Fruit fly (Drosophila melanogaster) whole organism, embryonic: ENCODE measurements around the gene CG45100.

Experiments used
- ATbp ChIP-seq: fragments of 200-800 bp; sonication (Bioruptor generic); optimal IDR thresholded peaks from 2 replicates; lab custom pipeline; 2017; ENCODE audit warnings: missing biosample characterization, mild to moderate bottlenecking, missing genetic modification characterization, missing genetic modification reagents
- Ada2b ChIP-seq: fragments of 200-800 bp; sonication (Bioruptor generic); IDR thresholded peaks from 2 replicates; pipeline ENCODE4 v1.3.6; 2022; ENCODE audit warnings: missing biosample characterization, missing genetic modification characterization
- Atf6 ChIP-seq: fragments of 200-800 bp; sonication (Bioruptor generic); IDR thresholded peaks from 2 replicates; pipeline ENCODE4 v1.3.6; 2022; ENCODE audit warnings: missing biosample characterization, missing genetic modification characterization
- CG10267 ChIP-seq: fragments of 200-800 bp; sonication (Bioruptor generic); optimal IDR thresholded peaks from 2 replicates; lab custom pipeline; 2018; ENCODE audit warnings: missing biosample characterization, mild to moderate bottlenecking, missing genetic modification characterization, moderate library complexity
- CG10366 ChIP-seq: fragments of 200-800 bp; sonication (Bioruptor generic); IDR thresholded peaks from 2 replicates; pipeline ENCODE4 v1.3.6; 2022; ENCODE audit warnings: missing biosample characterization, missing genetic modification characterization
- CG11093 ChIP-seq: fragments of 200-800 bp; sonication (Bioruptor generic); IDR thresholded peaks from 3 replicates; pipeline ENCODE4 v1.3.6; 2022; ENCODE audit warnings: missing biosample characterization, missing genetic modification characterization
- CG11696 ChIP-seq: fragments of 200-800 bp; sonication (Bioruptor generic); IDR thresholded peaks from 2 replicates; pipeline ENCODE4 v1.3.6; 2022; ENCODE audit warnings: missing biosample characterization, missing genetic modification characterization
- CG12219 ChIP-seq: fragments of 200-800 bp; sonication (Bioruptor generic); optimal IDR thresholded peaks from 3 replicates; lab custom pipeline; 2018; ENCODE audit warnings: missing biosample characterization, mild to moderate bottlenecking, missing genetic modification characterization
- CG12299 ChIP-seq: fragments of 200-800 bp; sonication (Bioruptor generic); optimal IDR thresholded peaks from 2 replicates; lab custom pipeline; 2018; ENCODE audit warnings: missing biosample characterization, mild to moderate bottlenecking, missing genetic modification characterization
- CG14667 ChIP-seq: fragments of 200-800 bp; sonication (Bioruptor generic); IDR thresholded peaks from 2 replicates; pipeline ENCODE4 v1.3.6; 2022; ENCODE audit warnings: missing biosample characterization, missing genetic modification characterization
- CG15601 ChIP-seq: fragments of 200-800 bp; sonication (Bioruptor generic); optimal IDR thresholded peaks from 3 replicates; lab custom pipeline; 2019; ENCODE audit warnings: missing biosample characterization, mild to moderate bottlenecking, missing genetic modification characterization, moderate library complexity
- CG17568 ChIP-seq: fragments of 200-800 bp; sonication (Bioruptor generic); optimal IDR thresholded peaks from 2 replicates; lab custom pipeline; 2018; ENCODE audit warnings: missing biosample characterization, mild to moderate bottlenecking, missing genetic modification characterization, moderate library complexity
- CG17802 ChIP-seq: fragments of 200-800 bp; sonication (Bioruptor generic); optimal IDR thresholded peaks from 2 replicates; lab custom pipeline; 2018; ENCODE audit warnings: missing biosample characterization, mild to moderate bottlenecking, missing genetic modification characterization, moderate library complexity
- CG4360 ChIP-seq: fragments of 200-800 bp; sonication (Bioruptor generic); IDR thresholded peaks from 2 replicates; pipeline ENCODE4 v1.3.6; 2022; ENCODE audit warnings: missing biosample characterization, missing genetic modification characterization
- CG4820 ChIP-seq: fragments of 200-800 bp; sonication (Bioruptor generic); optimal IDR thresholded peaks from 3 replicates; lab custom pipeline; 2016; ENCODE audit warnings: missing biosample characterization, missing genetic modification characterization
- CG6175 ChIP-seq: fragments of 200-800 bp; sonication (Bioruptor generic); IDR thresholded peaks from 3 replicates; pipeline ENCODE4 v1.3.6; 2022; ENCODE audit warnings: missing biosample characterization, missing genetic modification characterization
- CG7271 ChIP-seq: fragments of 200-800 bp; sonication (Bioruptor generic); optimal IDR thresholded peaks from 2 replicates; lab custom pipeline; 2018; ENCODE audit warnings: missing biosample characterization, mild to moderate bottlenecking, missing genetic modification characterization, moderate library complexity
- CG7987 ChIP-seq: fragments of 200-800 bp; sonication (Bioruptor generic); optimal IDR thresholded peaks from 2 replicates; lab custom pipeline; 2018; ENCODE audit warnings: missing biosample characterization, mild to moderate bottlenecking, missing genetic modification characterization, moderate library complexity
- CG9727 ChIP-seq: fragments of 200-800 bp; sonication (Bioruptor generic); optimal IDR thresholded peaks from 3 replicates; lab custom pipeline; 2017; ENCODE audit warnings: missing biosample characterization, mild to moderate bottlenecking, missing genetic modification characterization
- Doc2 ChIP-seq: fragments of 200-800 bp; sonication (Bioruptor generic); IDR thresholded peaks from 2 replicates; pipeline ENCODE4 v1.3.6; 2022; ENCODE audit warnings: missing biosample characterization, missing genetic modification characterization
- Doc3 ChIP-seq: fragments of 200-800 bp; sonication (Bioruptor generic); IDR thresholded peaks from 3 replicates; pipeline ENCODE4 v1.3.6; 2022; ENCODE audit warnings: missing biosample characterization, missing genetic modification characterization; ENCODE audit not compliant: partially characterized antibody
- Drgx ChIP-seq: fragments of 200-800 bp; sonication (Bioruptor generic); IDR thresholded peaks from 2 replicates; pipeline ENCODE4 v1.3.6; 2022; ENCODE audit warnings: missing biosample characterization, missing genetic modification characterization
- Eip74EF ChIP-seq, 2 experiments: fragments of 200-800 bp in 1 of 2; fragments of >200 bp in 1 of 2; sonication (Bioruptor generic) in 1 of 2; optimal IDR thresholded peaks; 2 replicates each; lab custom pipeline; 2017 to 2019; ENCODE audit warnings: missing biosample characterization in 2 of 2, missing genetic modification characterization in 2 of 2, mild to moderate bottlenecking in 1 of 2, moderate library complexity in 1 of 2
- Jarid2 ChIP-seq: fragments of 200-800 bp; sonication (Bioruptor generic); optimal IDR thresholded peaks from 3 replicates; lab custom pipeline; 2017; ENCODE audit warnings: mild to moderate bottlenecking, missing biosample characterization, missing genetic modification reagents, missing genetic modification characterization
- Nf-YA ChIP-seq: fragments of 200-800 bp; sonication (Bioruptor generic); IDR thresholded peaks from 2 replicates; pipeline ENCODE4 v1.3.6; 2022; ENCODE audit warnings: missing biosample characterization, missing genetic modification characterization
- Spps ChIP-seq: fragments of 200-800 bp; sonication (Bioruptor generic); optimal IDR thresholded peaks from 2 replicates; lab custom pipeline; 2018; ENCODE audit warnings: missing biosample characterization, mild to moderate bottlenecking, missing genetic modification characterization
- Usf ChIP-seq: fragments of 200-800 bp; sonication (Bioruptor generic); optimal IDR thresholded peaks from 2 replicates; lab custom pipeline; 2017; ENCODE audit warnings: missing genotype, missing biosample characterization, missing genetic modification characterization
- aop ChIP-seq: fragments of 200-800 bp; sonication (Bioruptor generic); IDR thresholded peaks from 2 replicates; pipeline ENCODE4 v1.3.6; 2022; ENCODE audit warnings: missing biosample characterization, missing genetic modification characterization
- ap ChIP-seq: fragments of 200-800 bp; sonication (Bioruptor generic); IDR thresholded peaks from 2 replicates; pipeline ENCODE4 v1.3.6; 2022; ENCODE audit warnings: missing biosample characterization, missing genetic modification characterization
- ci ChIP-seq: fragments of 200-800 bp; sonication (Bioruptor generic); IDR thresholded peaks from 3 replicates; pipeline ENCODE4 v1.3.6; 2022; ENCODE audit warnings: missing biosample characterization, missing genetic modification characterization
- dimm ChIP-seq: fragments of 200-800 bp; sonication (Bioruptor generic); IDR thresholded peaks from 2 replicates; pipeline ENCODE4 v1.3.6; 2022; ENCODE audit warnings: missing biosample characterization, missing genetic modification characterization
- dm ChIP-seq: fragments of 200-800 bp; sonication (Bioruptor generic); optimal IDR thresholded peaks from 3 replicates; lab custom pipeline; 2016; ENCODE audit warnings: missing biosample characterization, missing genetic modification characterization
- esg ChIP-seq: fragments of 200-800 bp; sonication (Bioruptor generic); conservative IDR thresholded peaks from 2 replicates; pipeline ENCODE4 v1.3.6; 2022; ENCODE audit warnings: missing biosample characterization, missing genetic modification characterization
- exex ChIP-seq: fragments of 200-800 bp; sonication (Bioruptor generic); optimal IDR thresholded peaks from 4 replicates; lab custom pipeline; 2018; ENCODE audit warnings: missing biosample characterization, mild to moderate bottlenecking, missing genetic modification characterization, moderate library complexity
- gsb-n ChIP-seq: fragments of 200-800 bp; sonication (Bioruptor generic); optimal IDR thresholded peaks from 3 replicates; lab custom pipeline; 2018; ENCODE audit warnings: missing biosample characterization, mild to moderate bottlenecking, missing genetic modification characterization
- gt ChIP-seq: fragments of 200-800 bp; sonication (Bioruptor generic); IDR thresholded peaks from 2 replicates; pipeline ENCODE4 v1.3.6; 2022; ENCODE audit warnings: missing biosample characterization, missing genetic modification characterization
- jing ChIP-seq: fragments of 200-800 bp; sonication (Bioruptor generic); optimal IDR thresholded peaks from 2 replicates; lab custom pipeline; 2018; ENCODE audit warnings: missing biosample characterization, mild to moderate bottlenecking, missing genetic modification characterization
- kni ChIP-seq: fragments of 200-800 bp; sonication (Bioruptor generic); optimal IDR thresholded peaks from 3 replicates; lab custom pipeline; 2017; ENCODE audit warnings: mild to moderate bottlenecking, missing biosample characterization, missing genetic modification reagents, missing genetic modification characterization
- lov ChIP-seq, 2 experiments: fragments of 200-800 bp in 1 of 2; fragments of >200 bp in 1 of 2; sonication (Bioruptor generic) in 1 of 2; IDR thresholded peaks in 1 of 2; optimal IDR thresholded peaks in 1 of 2; 2 replicates in 1 of 2; 3 replicates in 1 of 2; pipeline versions ENCODE4 v1.3.6 to Lab custom; 2017 to 2022; ENCODE audit warnings: missing biosample characterization in 1 of 2, missing genetic modification characterization in 1 of 2
- mirr ChIP-seq: fragments of 200-800 bp; sonication (Bioruptor generic); optimal IDR thresholded peaks from 3 replicates; lab custom pipeline; 2018; ENCODE audit warnings: missing biosample characterization, mild to moderate bottlenecking, missing genetic modification characterization
- phol ChIP-seq: fragments of 200-800 bp; sonication (Bioruptor generic); optimal IDR thresholded peaks from 3 replicates; lab custom pipeline; 2018; ENCODE audit warnings: missing biosample characterization, mild to moderate bottlenecking, missing genetic modification characterization, moderate library complexity
- psq ChIP-seq: fragments of 200-800 bp; sonication (Bioruptor generic); optimal IDR thresholded peaks from 2 replicates; lab custom pipeline; 2017; ENCODE audit warnings: missing biosample characterization, missing genetic modification characterization
- rib ChIP-seq: fragments of 200-800 bp; sonication (Bioruptor generic); IDR thresholded peaks from 2 replicates; pipeline ENCODE4 v1.3.6; 2022; ENCODE audit warnings: missing biosample characterization, missing genetic modification characterization
- sisA ChIP-seq: fragments of 200-800 bp; sonication (Bioruptor generic); IDR thresholded peaks from 2 replicates; pipeline ENCODE4 v1.3.6; 2022; ENCODE audit warnings: missing biosample characterization, missing genetic modification characterization
- slbo ChIP-seq: fragments of 200-800 bp; sonication (Bioruptor generic); IDR thresholded peaks from 2 replicates; pipeline ENCODE4 v1.3.6; 2022; ENCODE audit warnings: missing biosample characterization, missing genetic modification characterization
- slou ChIP-seq: fragments of 200-800 bp; sonication (Bioruptor generic); optimal IDR thresholded peaks from 3 replicates; lab custom pipeline; 2016; ENCODE audit warnings: missing biosample characterization, missing genetic modification characterization
- so ChIP-seq: fragments of 200-800 bp; sonication (Bioruptor generic); IDR thresholded peaks from 3 replicates; pipeline ENCODE4 v1.3.6; 2022; ENCODE audit warnings: missing biosample characterization, missing genetic modification characterization
- tin ChIP-seq: fragments of 200-800 bp; sonication (Bioruptor generic); optimal IDR thresholded peaks from 3 replicates; lab custom pipeline; 2016; ENCODE audit warnings: missing biosample characterization, missing genetic modification characterization
- vvl ChIP-seq: fragments of 200-800 bp; sonication (Bioruptor generic); IDR thresholded peaks from 2 replicates; pipeline ENCODE4 v1.3.6; 2022; ENCODE audit warnings: missing biosample characterization, missing genetic modification characterization
- wek ChIP-seq: fragments of 200-800 bp; sonication (Bioruptor generic); optimal IDR thresholded peaks from 3 replicates; lab custom pipeline; 2018; ENCODE audit warnings: missing biosample characterization, mild to moderate bottlenecking, missing genetic modification characterization, moderate library complexity

CG45100 gene

dm6 chr3R:5518627-5519026 lies 44.2 kb upstream of the CG45100 start (continued):
- peak; percentile 76 for TF ChIP-seq ci (GFP tag; lab: Robert Waterston, UW)
- TF ChIP-seq Usf, result no peak
- TF ChIP-seq Doc2 (GFP tag; lab: Robert Waterston, UW), result no peak
- TF ChIP-seq CG9727, result peak; percentile 35
- TF ChIP-seq sisA (GFP tag; lab: Robert Waterston, UW), result peak; percentile 56
- no peak for TF ChIP-seq lov (optimal IDR thresholded peaks at IDR 0.05; lab: Kevin White, UChicago)
- TF ChIP-seq lov (GFP tag; IDR thresholded peaks at IDR 0.05; lab: Robert Waterston, UW), result 0 out of 3 replicates have a peak, but pooled peaks have one; percentile 49
- peak; percentile 61 for TF ChIP-seq vvl (GFP tag; lab: Robert Waterston, UW)
- no peak for TF ChIP-seq gt
- TF ChIP-seq CG11093 (GFP tag; lab: Robert Waterston, UW), result no peak
- no peak for TF ChIP-seq CG7987 (GFP tag; lab: Kevin White, UChicago)
- no peak for TF ChIP-seq CG14667 (GFP tag; lab: Robert Waterston, UW)
- no peak for TF ChIP-seq aop (GFP tag; lab: Robert Waterston, UW)
- no peak for TF ChIP-seq dm (GFP tag; lab: Kevin White, UChicago)
- peak; percentile 36 for TF ChIP-seq CG10267 (tag; lab: Kevin White, UChicago)
- TF ChIP-seq Atf6 (GFP tag; lab: Robert Waterston, UW), result 0 out of 2 replicates have a peak, but pooled peaks have one; percentile 18
- TF ChIP-seq exex, result no peak
- TF ChIP-seq Drgx (GFP tag; lab: Robert Waterston, UW), result peak; percentile 51
- peak; percentile 67 for TF ChIP-seq ATbp (GFP tag; lab: Kevin White, UChicago)
- TF ChIP-seq dimm (GFP tag; lab: Robert Waterston, UW), result no peak
- no peak for TF ChIP-seq Doc3 (GFP tag; lab: Robert Waterston, UW)
- no peak for TF ChIP-seq CG7271 (tag; lab: Kevin White, UChicago)
- TF ChIP-seq wek (GFP tag; lab: Kevin White, UChicago), result no peak
- peak; percentile 29 for TF ChIP-seq CG15601 (tag; lab: Kevin White, UChicago)
- TF ChIP-seq esg (GFP tag; lab: Robert Waterston, UW), result peak; percentile 34; the same call in 1 of the 2 replicates
- no peak for TF ChIP-seq CG12219
- peak; percentile 50; the same call in 1 of the 3 replicates for TF ChIP-seq so (GFP tag; lab: Robert Waterston, UW)
- peak; percentile 8; the same call in 1 of the 2 replicates for TF ChIP-seq CG11696 (GFP tag; lab: Robert Waterston, UW)
- no peak for TF ChIP-seq rib (GFP tag; lab: Robert Waterston, UW)
- TF ChIP-seq psq, result no peak
- no peak for TF ChIP-seq Nf-YA (GFP tag; lab: Robert Waterston, UW)
- TF ChIP-seq Eip74EF (GFP tag; optimal IDR thresholded peaks at IDR 0.05; lab: Kevin White, UChicago), result peak in 1 of 2 experiments; percentile 23
- TF ChIP-seq CG10366 (GFP tag; lab: Robert Waterston, UW), result peak; percentile 67
- peak; percentile 48 for TF ChIP-seq CG17802 (tag; lab: Kevin White, UChicago)
- TF ChIP-seq tin (GFP tag; lab: Kevin White, UChicago), result peak; percentile 35
- 0 out of 2 replicates have a peak, but pooled peaks have one; percentile 37 for TF ChIP-seq ap
- 0 out of 3 replicates have a peak, but pooled peaks have one; percentile 19 for TF ChIP-seq CG6175 (GFP tag; lab: Robert Waterston, UW)
- TF ChIP-seq CG17568 (GFP tag; lab: Kevin White, UChicago), result no peak
- no peak for TF ChIP-seq mirr
- TF ChIP-seq CG4820 (GFP tag; lab: Kevin White, UChicago), result peak; percentile 20
- TF ChIP-seq slbo, result peak; percentile 37; the same call in 1 of the 2 replicates
- no peak for TF ChIP-seq slou (GFP tag; lab: Kevin White, UChicago)
- peak; percentile 40; the same call in 1 of the 2 replicates for TF ChIP-seq Ada2b (GFP tag; lab: Robert Waterston, UW)
- peak; percentile 64; the same call in 1 of the 2 replicates for TF ChIP-seq CG4360
- peak; percentile 17 for TF ChIP-seq Spps (tag; lab: Kevin White, UChicago)
- TF ChIP-seq CG12299, result no peak
- TF ChIP-seq phol (tag; lab: Kevin White, UChicago), result peak; percentile 64
- peak; percentile 48 for TF ChIP-seq gsb-n (tag; lab: Kevin White, UChicago)
- peak; percentile 19 for TF ChIP-seq Jarid2 (GFP tag; lab: Kevin White, UChicago)
- no peak for TF ChIP-seq kni (GFP tag; lab: Kevin White, UChicago)
- TF ChIP-seq jing (GFP tag; lab: Kevin White, UChicago), result peak; percentile 29
